Worm (Caenorhabditis elegans) whole organism, mixed stage, embryonic: ENCODE data around the gene sri-61.

ENCODE experiments used
- bed-3 ChIP-seq: fragments of 200-800 bp; sonication (Bioruptor generic); optimal IDR thresholded peaks from 3 replicates; lab custom pipeline; 2018; ENCODE audit warnings: mild to moderate bottlenecking, missing genetic modification characterization, moderate library complexity, missing compliant biosample characterization
- ceh-43 ChIP-seq: fragments of 200-800 bp; sonication (Bioruptor generic); optimal IDR thresholded peaks from 2 replicates; lab custom pipeline; 2018; ENCODE audit warnings: mild to moderate bottlenecking, missing genetic modification characterization, moderate library complexity, missing compliant biosample characterization
- elt-1 ChIP-seq: sonication (generic microtip); optimal IDR thresholded peaks from 2 replicates; lab custom pipeline; 2017; ENCODE audit warnings: missing genetic modification characterization, mild to moderate bottlenecking, missing compliant biosample characterization, antibody characterized with exemption, moderate library complexity, borderline replicate concordance; ENCODE audit not compliant: insufficient read depth
- lin-13 ChIP-seq: fragments of 150-350 bp; optimal IDR thresholded peaks from 2 replicates; lab custom pipeline; 2014; ENCODE audit warnings: missing biosample characterization, missing genetic modification characterization
- lsy-2 ChIP-seq: fragments of 150-350 bp; optimal IDR thresholded peaks from 2 replicates; lab custom pipeline; 2014; ENCODE audit warnings: missing biosample characterization, missing genetic modification characterization
- mep-1 ChIP-seq: fragments of 150-350 bp; optimal IDR thresholded peaks from 2 replicates; lab custom pipeline; 2017; ENCODE audit warnings: missing biosample characterization, missing genetic modification reagents, missing genetic modification characterization, inconsistent platforms
- nhr-12 ChIP-seq: fragments of 150-350 bp; optimal IDR thresholded peaks from 2 replicates; lab custom pipeline; 2014; ENCODE audit warnings: missing biosample characterization, missing genetic modification characterization
- nhr-28 ChIP-seq: fragments of 150-350 bp; optimal IDR thresholded peaks from 2 replicates; lab custom pipeline; 2014; ENCODE audit warnings: missing biosample characterization, missing genetic modification characterization
- nhr-76 ChIP-seq: sonication (generic microtip); optimal IDR thresholded peaks from 2 replicates; lab custom pipeline; 2017; ENCODE audit warnings: missing biosample characterization, missing genetic modification characterization
- pha-4 ChIP-seq: fragments of 150-350 bp; optimal IDR thresholded peaks from 2 replicates; lab custom pipeline; 2018; ENCODE audit warnings: missing biosample characterization, missing genetic modification reagents, missing genetic modification characterization
- snpc-4 ChIP-seq: fragments of 150-350 bp; optimal IDR thresholded peaks from 2 replicates; lab custom pipeline; 2014; ENCODE audit warnings: missing biosample characterization, missing genetic modification characterization
- tbx-8 ChIP-seq: fragments of 200-800 bp; sonication (Bioruptor generic); optimal IDR thresholded peaks from 2 replicates; lab custom pipeline; 2018; ENCODE audit warnings: mild to moderate bottlenecking, missing genetic modification characterization, moderate library complexity, missing compliant biosample characterization
- unc-120 ChIP-seq: sonication (generic microtip); optimal IDR thresholded peaks from 2 replicates; lab custom pipeline; 2017; ENCODE audit warnings: missing genetic modification characterization, missing compliant biosample characterization; ENCODE audit not compliant: poor library complexity, severe bottlenecking
- unc-39 ChIP-seq: fragments of 150-350 bp; optimal IDR thresholded peaks from 2 replicates; lab custom pipeline; 2014; ENCODE audit warnings: missing biosample characterization, missing genetic modification characterization

DNA sequence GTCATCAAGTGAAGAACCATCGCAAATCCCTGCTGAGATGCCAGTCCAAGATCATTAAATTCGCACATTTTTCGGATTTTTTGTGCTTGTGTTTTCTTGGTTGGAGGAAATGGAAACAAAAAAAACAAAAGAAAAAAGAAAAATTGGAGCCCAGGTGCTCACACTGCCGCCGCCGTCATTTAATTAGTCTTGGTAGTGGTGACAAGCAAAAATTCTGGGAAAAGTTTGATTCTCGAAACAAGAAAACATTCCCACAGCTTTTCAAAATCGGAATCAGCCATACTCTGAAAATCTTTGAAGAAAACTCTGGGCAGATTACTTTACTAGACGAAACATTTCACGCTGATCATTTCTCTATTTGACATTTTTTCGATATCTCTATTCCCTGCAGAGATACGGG lies 5.1 kb upstream of the sri-61 start, which contains the start of gene srh-128:
- TF ChIP-seq ceh-43 (GFP tag; lab: Kevin White, UChicago) (no peak), elt-1 (no peak), bed-3 (GFP tag; lab: Kevin White, UChicago) (no peak), pha-4 (tag; lab: Kevin White, UChicago) (no peak), tbx-8 (GFP tag; lab: Kevin White, UChicago) (no peak), lsy-2 (tag; lab: Kevin White, UChicago) (no peak), mep-1 (tag; lab: Kevin White, UChicago) (no peak), nhr-12 (tag; lab: Kevin White, UChicago) (no peak), unc-39 (tag; lab: Kevin White, UChicago) (no peak), unc-120 (tag; lab: Kevin White, UChicago) (no peak), nhr-76 (tag; lab: Kevin White, UChicago) (no peak), snpc-4 (tag; lab: Kevin White, UChicago) (no peak), nhr-28 (tag; lab: Kevin White, UChicago) (no peak), lin-13 (no peak)
